Worm (Caenorhabditis elegans) whole organism, L3 larva: ENCODE measurements around the gene C50F7.5.

Experiments used
- ZK546.5 ChIP-seq: sonication (generic microtip); optimal IDR thresholded peaks from 2 replicates; lab custom pipeline; 2017; ENCODE audit warnings: missing biosample characterization, missing genetic modification characterization
- ceh-28 ChIP-seq: fragments of 150-350 bp; optimal IDR thresholded peaks from 2 replicates; lab custom pipeline; 2014; ENCODE audit warnings: missing biosample characterization, missing genetic modification reagents, missing genetic modification characterization
- ceh-9 ChIP-seq: sonication (generic microtip); optimal IDR thresholded peaks from 2 replicates; lab custom pipeline; 2018; ENCODE audit warnings: missing biosample characterization, missing genetic modification characterization
- jun-1 ChIP-seq: fragments of 150-350 bp; optimal IDR thresholded peaks from 2 replicates; lab custom pipeline; 2014; ENCODE audit warnings: missing biosample characterization, missing genetic modification reagents, missing genetic modification characterization
- mdl-1 ChIP-seq: fragments of 150-350 bp; optimal IDR thresholded peaks from 2 replicates; lab custom pipeline; 2014; ENCODE audit warnings: missing biosample characterization, missing genetic modification characterization
- nhr-237 ChIP-seq: fragments of 150-350 bp; optimal IDR thresholded peaks from 2 replicates; lab custom pipeline; 2014; ENCODE audit warnings: missing biosample characterization, missing genetic modification characterization
- nhr-25 ChIP-seq: sonication (generic microtip); optimal IDR thresholded peaks from 2 replicates; lab custom pipeline; 2017; ENCODE audit warnings: missing biosample characterization, missing genetic modification characterization
- pha-4 ChIP-seq: fragments of 150-350 bp; optimal IDR thresholded peaks from 2 replicates; lab custom pipeline; 2014; ENCODE audit warnings: missing biosample characterization, missing genetic modification reagents, missing genetic modification characterization

DNA sequence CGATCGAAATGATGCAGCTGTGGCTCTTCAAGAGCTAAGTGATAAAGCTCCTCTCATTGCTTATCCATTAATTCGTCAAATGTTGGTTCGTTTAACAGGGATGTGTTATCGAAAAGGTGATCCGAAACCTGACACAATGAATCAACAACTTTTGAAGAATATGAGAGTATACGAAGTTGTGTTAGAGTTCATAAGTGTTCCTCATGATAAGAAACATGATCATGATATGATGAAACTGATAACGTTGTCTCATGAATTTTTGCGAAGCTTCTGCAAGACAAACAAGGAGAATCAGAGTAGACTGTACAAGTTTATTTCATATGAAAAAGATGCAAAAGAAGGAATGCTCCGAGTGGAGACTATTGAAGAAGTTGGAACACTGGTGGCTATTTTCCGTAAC lies 37.2 kb upstream of the C50F7.5 start:
- no peak for TF ChIP-seq mdl-1 (tag; lab: Kevin White, UChicago)
- TF ChIP-seq nhr-25 (tag; lab: Kevin White, UChicago): no peak
- TF ChIP-seq jun-1 (tag; lab: Kevin White, UChicago): no peak
- no peak for TF ChIP-seq ceh-28 (tag; lab: Kevin White, UChicago)
- no peak for TF ChIP-seq pha-4
- no peak for TF ChIP-seq nhr-237
- TF ChIP-seq ceh-9: no peak
- no peak for TF ChIP-seq ZK546.5
